Fruit fly (Drosophila melanogaster): ENCODE measurements around the gene Cht11.
A peak's percentile ranks its signal among the peaks of the same experiment; 100 is the strongest.

The Cht11 gene

dm6 chrX:6803312-6803794 is 46.0 kb downstream of the Cht11 start, which contains the start of the genes C3G and pod1 (continued):
- no peak for TF ChIP-seq Atf3 (GFP tag; optimal IDR thresholded peaks at IDR 0.05)
- TF ChIP-seq Hr3 (GFP tag; optimal IDR thresholded peaks at IDR 0.05): no peak
- TF ChIP-seq Dek (tag; optimal IDR thresholded peaks at IDR 0.05): no peak
- TF ChIP-seq CG32772 (GFP tag; IDR thresholded peaks at IDR 0.05): peak; percentile 43; the same call in 1 of the 2 replicates
- no peak for TF ChIP-seq CG12071 (GFP tag; optimal IDR thresholded peaks at IDR 0.05)
- TF ChIP-seq CG4328 (GFP tag; optimal IDR thresholded peaks at IDR 0.05): no peak
- TF ChIP-seq CG9817 (tag; optimal IDR thresholded peaks at IDR 0.05): peak; percentile 13
- no peak for TF ChIP-seq cwo (GFP tag; optimal IDR thresholded peaks at IDR 0.05)
- TF ChIP-seq aop (GFP tag; IDR thresholded peaks at IDR 0.05): no peak
- no peak for TF ChIP-seq dmrt11E (tag; optimal IDR thresholded peaks at IDR 0.05)
- no peak for TF ChIP-seq Ssrp (tag; optimal IDR thresholded peaks at IDR 0.05)
- TF ChIP-seq CG1603 (tag; optimal IDR thresholded peaks at IDR 0.05): peak; percentile 79
- no peak for TF ChIP-seq cato (GFP tag; optimal IDR thresholded peaks at IDR 0.05; ENCODE audit: borderline replicate concordance)
- peak; percentile 21 for TF ChIP-seq pum (GFP tag; optimal IDR thresholded peaks at IDR 0.05)
- TF ChIP-seq CG7357 (GFP tag; IDR thresholded peaks at IDR 0.05): no peak
- peak; percentile 77 for TF ChIP-seq Dbx (GFP tag; IDR thresholded peaks at IDR 0.05)
- peak; percentile 22 for TF ChIP-seq slou (GFP tag; optimal IDR thresholded peaks at IDR 0.05)
- TF ChIP-seq CG7928 (GFP tag; optimal IDR thresholded peaks at IDR 0.05): peak; percentile 6
- no peak for TF ChIP-seq Deaf1 (tag; optimal IDR thresholded peaks at IDR 0.05)
- no peak for TF ChIP-seq crol (GFP tag; IDR thresholded peaks at IDR 0.05)
- peak; percentile 84 for TF ChIP-seq CG9932 (GFP tag; IDR thresholded peaks at IDR 0.05)
- no peak for TF ChIP-seq fd3F (GFP tag; optimal IDR thresholded peaks at IDR 0.05)
- TF ChIP-seq ash1 (GFP tag; optimal IDR thresholded peaks at IDR 0.05): no peak
- TF ChIP-seq Atf-2 (GFP tag; optimal IDR thresholded peaks at IDR 0.05): no peak
- TF ChIP-seq slp2 (GFP tag; optimal IDR thresholded peaks at IDR 0.05): no peak
- TF ChIP-seq hth (optimal IDR thresholded peaks at IDR 0.05): no peak
- TF ChIP-seq H2.0 (GFP tag; IDR thresholded peaks at IDR 0.05): no peak
- TF ChIP-seq CG13775 (GFP tag; optimal IDR thresholded peaks at IDR 0.05): no peak
- TF ChIP-seq HmgZ (tag; optimal IDR thresholded peaks at IDR 0.05): peak; percentile 75
- TF ChIP-seq Dip2 (GFP tag; IDR thresholded peaks at IDR 0.05): no peak
- TF ChIP-seq CG5245 (GFP tag; optimal IDR thresholded peaks at IDR 0.05): no peak
- TF ChIP-seq CG10979 (tag; optimal IDR thresholded peaks at IDR 0.05): no peak
- TF ChIP-seq CG12769 (tag; optimal IDR thresholded peaks at IDR 0.05): peak; percentile 42
- peak; percentile 97 for TF ChIP-seq hbn (GFP tag; IDR thresholded peaks at IDR 0.05; ENCODE audit: partially characterized antibody)
- no peak for TF ChIP-seq CG3726 (GFP tag; IDR thresholded peaks at IDR 0.05)
- no peak for TF ChIP-seq yki (optimal IDR thresholded peaks at IDR 0.05)
- TF ChIP-seq CG32767 (GFP tag; IDR thresholded peaks at IDR 0.05): no peak
- TF ChIP-seq Hsf (GFP tag; optimal IDR thresholded peaks at IDR 0.05): peak; percentile 43
- TF ChIP-seq CG4360 (GFP tag; IDR thresholded peaks at IDR 0.05): peak; percentile 57
- TF ChIP-seq lmd (GFP tag; IDR thresholded peaks at IDR 0.05): no peak
- no peak for TF ChIP-seq Poxn (GFP tag; IDR thresholded peaks at IDR 0.05)
- peak; percentile 11 for TF ChIP-seq CG8944 (GFP tag; optimal IDR thresholded peaks at IDR 0.05)
- TF ChIP-seq Hmx (GFP tag; optimal IDR thresholded peaks at IDR 0.05): no peak
- TF ChIP-seq abd-A (tag; optimal IDR thresholded peaks at IDR 0.05): peak; percentile 11
- peak; percentile 45 for TF ChIP-seq Nf-YC (tag; optimal IDR thresholded peaks at IDR 0.05)
- peak; percentile 100 for TF ChIP-seq amos (GFP tag; IDR thresholded peaks at IDR 0.05; ENCODE audit: partially characterized antibody)
- TF ChIP-seq CG10565 (GFP tag; optimal IDR thresholded peaks at IDR 0.05): no peak
- peak; percentile 11 for TF ChIP-seq CG30403 (GFP tag; optimal IDR thresholded peaks at IDR 0.05)
- TF ChIP-seq CG17568 (GFP tag; optimal IDR thresholded peaks at IDR 0.05): no peak
- no peak for TF ChIP-seq ttk (GFP tag; IDR thresholded peaks at IDR 0.05)
- no peak for TF ChIP-seq dimm (GFP tag; IDR thresholded peaks at IDR 0.05)
- TF ChIP-seq ken (GFP tag; IDR thresholded peaks at IDR 0.05): peak; percentile 61; the same call in 2 of the 3 replicates
- no peak for TF ChIP-seq dysf (GFP tag; IDR thresholded peaks at IDR 0.05)
